Worm (Caenorhabditis elegans) whole organism, midembryonic: ENCODE measurements around the gene K08F8.15.

Source experiments
- T22C8.4 ChIP-seq: fragments of 200-800 bp; sonication (Bioruptor generic); IDR thresholded peaks from 2 replicates; pipeline ENCODE4 v1.3.6; 2022; ENCODE audit warnings: missing genetic modification characterization, missing compliant biosample characterization
- cog-1 ChIP-seq: sonication (generic microtip); optimal IDR thresholded peaks from 2 replicates; lab custom pipeline; 2016; ENCODE audit warnings: missing genetic modification characterization, missing compliant biosample characterization
- flt-1 ChIP-seq: fragments of 200-800 bp; sonication (Bioruptor generic); IDR thresholded peaks from 2 replicates; pipeline ENCODE4 v1.3.6; 2022; ENCODE audit warnings: missing genetic modification characterization, missing compliant biosample characterization
- klf-2 ChIP-seq: fragments of 200-800 bp; sonication (Bioruptor generic); conservative IDR thresholded peaks from 2 replicates; pipeline ENCODE4 v1.3.6; 2022; ENCODE audit warnings: missing genetic modification reagents, missing genetic modification characterization, missing compliant biosample characterization
- med-1 ChIP-seq: sonication (generic microtip); optimal IDR thresholded peaks from 2 replicates; lab custom pipeline; 2017; ENCODE audit warnings: missing genetic modification characterization, mild to moderate bottlenecking, missing compliant biosample characterization, antibody characterized with exemption, missing genetic modification reagents; ENCODE audit not compliant: insufficient read depth
- ref-1 ChIP-seq: fragments of 200-800 bp; sonication (Bioruptor generic); conservative IDR thresholded peaks from 2 replicates; pipeline ENCODE4 v1.3.6; 2022; ENCODE audit warnings: missing genetic modification reagents, missing genetic modification characterization, missing compliant biosample characterization
- tab-1 ChIP-seq: fragments of 200-800 bp; sonication (Bioruptor generic); IDR thresholded peaks from 2 replicates; pipeline ENCODE4 v1.3.6; 2022; ENCODE audit warnings: missing genetic modification characterization, missing compliant biosample characterization
- ztf-23 ChIP-seq: fragments of 200-800 bp; sonication (Bioruptor generic); IDR thresholded peaks from 2 replicates; pipeline ENCODE4 v1.3.6; 2022; ENCODE audit warnings: missing genetic modification reagents, missing genetic modification characterization, missing compliant biosample characterization
- ztf-29 ChIP-seq: fragments of 200-800 bp; sonication (Bioruptor generic); IDR thresholded peaks from 2 replicates; pipeline ENCODE4 v1.3.6; 2022; ENCODE audit warnings: missing genetic modification reagents, missing genetic modification characterization, missing compliant biosample characterization

K08F8.15 gene

DNA sequence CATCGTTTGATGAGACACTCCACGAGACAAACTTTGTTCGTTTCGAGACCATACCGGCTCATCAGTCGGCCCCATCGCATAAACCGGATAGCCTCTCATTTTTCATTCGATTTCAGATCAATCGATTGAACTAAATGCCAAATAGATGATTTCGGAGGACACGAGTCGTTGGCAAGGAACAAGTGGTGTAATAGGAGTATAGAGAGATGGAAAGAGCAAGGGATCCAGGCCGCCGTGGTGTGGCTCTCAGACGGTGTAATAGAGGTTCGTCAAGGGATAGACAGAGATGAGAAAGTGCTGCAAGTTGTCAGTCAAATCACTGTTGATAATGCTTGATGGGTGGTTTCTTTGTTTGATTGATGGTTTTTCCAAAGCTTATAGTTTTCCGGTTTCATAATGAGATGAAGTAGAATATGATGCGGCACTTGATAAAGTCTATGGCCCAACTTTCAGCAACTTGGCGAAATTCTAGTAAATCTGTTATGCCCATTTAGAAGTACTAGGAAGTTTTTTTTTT is 16.9 kb downstream of the K08F8.15 start, which contains the start of gene sgn-1:
TSS of gene sgn-1 (minus strand) at position 220 of the 517 bp plus-strand sequence.
- TF ChIP-seq ztf-29 (GFP tag; lab: Robert Waterston, UW): no peak
- no peak for TF ChIP-seq cog-1 (tag; lab: Kevin White, UChicago)
- TF ChIP-seq tab-1 (GFP tag; lab: Robert Waterston, UW): no peak
- TF ChIP-seq med-1 (GFP tag; lab: Kevin White, UChicago): no peak
- TF ChIP-seq flt-1 (GFP tag; lab: Robert Waterston, UW): no peak
- TF ChIP-seq klf-2 (GFP tag; lab: Robert Waterston, UW): no peak

DNA sequence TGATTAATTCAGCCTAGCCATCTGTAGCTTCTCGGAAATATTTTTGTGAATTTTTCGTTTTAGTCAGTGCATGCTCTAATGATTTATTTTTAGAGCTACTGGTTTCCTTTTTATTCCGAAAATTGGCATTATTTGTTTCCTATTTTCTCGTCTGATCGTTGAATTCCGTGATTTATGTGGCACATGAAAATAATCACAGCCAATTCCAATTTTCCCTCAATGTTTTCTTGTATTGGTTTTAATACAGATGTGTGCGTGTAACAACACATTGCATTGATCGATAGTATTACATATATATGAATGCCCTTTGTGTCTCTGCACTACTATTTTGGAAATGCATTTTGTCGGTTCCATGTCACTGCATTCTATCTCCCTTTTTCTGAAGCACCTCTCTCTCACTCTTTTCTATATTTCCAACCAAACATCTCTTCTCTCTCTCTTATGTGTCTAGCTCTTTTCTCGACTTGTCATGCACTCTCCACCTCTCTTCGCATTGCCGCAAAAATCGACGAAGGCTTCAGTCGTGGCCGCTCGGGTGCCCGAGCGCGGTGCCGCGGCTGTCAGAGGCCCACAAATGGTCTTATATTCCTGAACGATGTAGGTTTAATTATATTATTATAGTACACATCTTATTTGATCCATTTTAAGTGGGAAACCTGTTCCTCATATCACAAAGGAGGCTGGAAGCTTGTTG is 17.8 kb downstream of the K08F8.15 start:
- TF ChIP-seq cog-1 (tag; lab: Kevin White, UChicago): no peak
- 0 out of 2 replicates have a peak, but pooled peaks have one; percentile 11 for TF ChIP-seq tab-1 (GFP tag; lab: Robert Waterston, UW)
- no peak for TF ChIP-seq ztf-29 (GFP tag; lab: Robert Waterston, UW)
- no peak for TF ChIP-seq T22C8.4
- TF ChIP-seq ztf-23: 0 out of 2 replicates have a peak, but pooled peaks have one; percentile 46
- no peak for TF ChIP-seq med-1 (GFP tag; lab: Kevin White, UChicago)
- no peak for TF ChIP-seq flt-1 (GFP tag; lab: Robert Waterston, UW)
- TF ChIP-seq klf-2 (GFP tag; lab: Robert Waterston, UW): no peak
- TF ChIP-seq ref-1: no peak

DNA sequence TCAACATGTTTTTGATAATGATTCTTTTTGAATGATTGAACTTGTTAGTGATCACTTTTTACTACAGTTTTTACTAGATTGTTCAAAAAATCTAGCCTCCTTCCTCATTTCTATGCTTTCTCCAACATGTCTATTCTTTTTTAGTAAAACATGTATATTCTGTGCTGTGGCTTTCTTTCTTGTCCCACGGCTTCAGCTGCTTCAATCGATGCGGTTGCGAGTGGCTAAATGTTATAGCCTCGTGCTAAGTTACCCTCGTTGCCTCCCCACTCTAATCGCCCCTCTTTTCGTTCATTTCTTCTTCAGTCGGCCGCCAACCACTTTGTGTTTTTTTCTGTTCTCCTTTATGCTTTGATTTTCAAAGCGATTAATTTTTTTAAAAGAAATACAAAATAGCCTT is 19.3 kb downstream of the K08F8.15 start:
- no peak for TF ChIP-seq klf-2 (GFP tag; lab: Robert Waterston, UW)
- TF ChIP-seq med-1 (GFP tag; lab: Kevin White, UChicago): no peak
- no peak for TF ChIP-seq T22C8.4

- TF ChIP-seq med-1 (GFP tag; lab: Kevin White, UChicago) (no peak), flt-1 (GFP tag; lab: Robert Waterston, UW) (peak; percentile 58; the same call in 1 of the 2 replicates), cog-1 (tag; lab: Kevin White, UChicago) (peak; percentile 95), T22C8.4 (peak; percentile 90)
These were observed 20.8 kb downstream of the K08F8.15 start for ce11 chrII:8787376-8787775.

DNA sequence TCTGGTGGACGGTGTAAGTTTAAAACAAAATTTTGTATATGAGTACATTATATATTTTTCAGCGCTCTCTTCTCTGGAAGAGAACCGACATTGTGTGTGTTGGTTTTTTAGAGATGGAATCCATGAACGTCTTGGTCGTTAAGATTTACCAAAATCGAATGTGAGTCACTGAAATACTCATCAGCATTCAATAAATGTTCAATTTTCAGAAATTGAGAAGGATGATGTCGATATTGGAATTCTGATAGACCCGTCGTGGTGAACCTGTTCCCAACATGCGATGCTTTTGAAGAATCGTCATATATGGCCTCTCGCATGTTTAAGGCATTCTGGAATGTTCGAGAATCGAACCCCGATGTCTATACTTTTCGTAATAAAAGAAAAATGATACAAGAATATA is 22.1 kb downstream of the K08F8.15 start:
- TF ChIP-seq tab-1 (GFP tag; lab: Robert Waterston, UW) (no peak), T22C8.4 (no peak), ztf-23 (no peak), ref-1 (no peak), med-1 (GFP tag; lab: Kevin White, UChicago) (no peak), flt-1 (GFP tag; lab: Robert Waterston, UW) (no peak)

DNA sequence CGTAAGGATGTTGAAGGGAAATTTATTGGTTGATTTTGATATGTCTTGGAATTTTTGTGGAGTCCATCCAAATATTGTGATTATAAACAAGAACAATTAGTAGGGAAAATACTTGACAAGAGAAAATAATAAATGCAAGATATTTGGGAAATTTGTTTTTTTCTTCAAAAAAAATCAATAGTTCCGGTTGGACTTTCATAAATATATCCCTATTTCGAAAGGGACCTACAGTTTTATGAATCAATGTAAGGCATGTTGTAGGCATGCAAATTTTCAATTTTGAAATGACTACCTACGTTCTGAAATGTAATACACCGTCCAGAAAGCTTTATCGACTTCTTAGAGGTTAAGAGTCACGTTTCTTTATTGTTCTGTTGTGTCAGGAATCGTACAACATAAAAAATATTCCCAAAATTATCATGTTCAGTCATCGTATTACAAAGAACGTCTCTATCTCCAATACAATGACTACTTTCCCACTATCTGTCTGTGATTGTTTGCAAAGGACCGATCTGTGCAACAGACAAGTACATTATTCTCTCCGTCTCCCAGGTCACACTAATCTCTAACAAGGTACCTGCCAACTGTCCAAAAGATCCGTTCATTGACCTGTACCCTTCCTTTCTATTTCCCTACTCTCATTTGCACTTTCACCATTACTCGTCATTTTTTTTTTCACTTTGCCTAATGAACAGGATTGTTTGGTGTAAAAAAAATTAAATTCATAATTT is 23.4 kb downstream of the K08F8.15 start, which contains the start of gene F07H5.13:
TSS of gene F07H5.13 (plus strand) at position 730 of the 731 bp plus-strand sequence.
- 0 out of 2 replicates have a peak, but pooled peaks have one; percentile 56 for TF ChIP-seq flt-1 (GFP tag; lab: Robert Waterston, UW)
- 0 out of 2 replicates have a peak, but pooled peaks have one; percentile 41 for TF ChIP-seq ztf-23
- no peak for TF ChIP-seq T22C8.4

DNA sequence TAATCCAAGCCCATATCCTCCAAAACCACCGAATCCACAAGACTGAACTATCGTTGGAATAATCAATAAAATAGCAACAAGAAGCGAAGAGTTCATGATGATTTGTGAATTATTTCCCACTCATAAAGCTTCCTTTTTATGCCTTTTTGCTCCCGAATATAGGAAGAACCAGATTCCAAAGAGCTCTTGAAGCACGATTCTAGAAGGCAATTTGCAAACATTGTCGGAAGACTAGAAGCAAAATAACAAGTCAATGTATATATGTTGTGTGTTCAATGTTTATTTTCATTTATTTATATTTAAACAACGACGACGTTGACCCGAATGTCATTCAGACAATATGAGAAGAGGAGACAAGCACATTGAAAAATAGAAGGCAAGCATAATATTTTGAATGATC is 26.0 kb downstream of the K08F8.15 start, which contains the start of gene idpa-2:
TSS of gene idpa-2 (minus strand) at position 101 of the 400 bp plus-strand sequence.
- no peak for TF ChIP-seq flt-1 (GFP tag; lab: Robert Waterston, UW)
- TF ChIP-seq tab-1 (GFP tag; lab: Robert Waterston, UW): no peak
- no peak for TF ChIP-seq T22C8.4
- no peak for TF ChIP-seq klf-2 (GFP tag; lab: Robert Waterston, UW)
- no peak for TF ChIP-seq ref-1
- no peak for TF ChIP-seq med-1 (GFP tag; lab: Kevin White, UChicago)

- TF ChIP-seq ztf-23: no peak
- TF ChIP-seq cog-1 (tag; lab: Kevin White, UChicago): no peak
- no peak for TF ChIP-seq ztf-29 (GFP tag; lab: Robert Waterston, UW)
- no peak for TF ChIP-seq med-1 (GFP tag; lab: Kevin White, UChicago)
- no peak for TF ChIP-seq klf-2 (GFP tag; lab: Robert Waterston, UW)
- no peak for TF ChIP-seq tab-1 (GFP tag; lab: Robert Waterston, UW)
- TF ChIP-seq ref-1: no peak
- TF ChIP-seq flt-1 (GFP tag; lab: Robert Waterston, UW): no peak
- no peak for TF ChIP-seq T22C8.4
These were observed 27.5 kb downstream of the K08F8.15 start, which contains the start of gene F07H5.7 for ce11 chrII:8794072-8794471. Gene F07H5.7 (minus strand): TSS chrII:8794172.

DNA sequence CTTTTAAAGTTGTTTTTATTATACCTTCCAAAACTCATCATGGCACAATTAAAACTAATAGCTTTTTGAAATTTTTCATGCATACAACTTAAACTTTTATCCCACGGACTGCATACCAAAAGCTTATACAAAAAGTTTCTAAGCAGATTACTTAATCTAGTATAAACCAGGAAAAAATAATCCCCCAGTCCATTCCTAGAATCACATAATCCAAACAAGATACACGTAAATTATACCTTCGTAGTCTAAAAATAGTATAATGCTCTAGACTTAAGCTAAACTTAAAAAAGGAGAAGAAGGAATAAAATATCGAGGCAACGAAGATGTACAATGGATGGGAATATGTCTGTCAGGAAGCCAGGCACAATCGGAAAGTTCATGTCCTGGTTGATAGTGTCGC is 28.6 kb downstream of the K08F8.15 start:
- TF ChIP-seq T22C8.4 (no peak), med-1 (GFP tag; lab: Kevin White, UChicago) (no peak), cog-1 (tag; lab: Kevin White, UChicago) (no peak), tab-1 (GFP tag; lab: Robert Waterston, UW) (no peak), ref-1 (no peak), flt-1 (GFP tag; lab: Robert Waterston, UW) (no peak), ztf-29 (GFP tag; lab: Robert Waterston, UW) (no peak), klf-2 (GFP tag; lab: Robert Waterston, UW) (no peak), ztf-23 (no peak)
